Worm (Caenorhabditis elegans) whole organism, midembryonic: ENCODE data around the gene lbp-9.

Source experiments
- T22C8.4 ChIP-seq: fragments of 200-800 bp; sonication (Bioruptor generic); IDR thresholded peaks from 2 replicates; pipeline ENCODE4 v1.3.6; 2022; ENCODE audit warnings: missing genetic modification characterization, missing compliant biosample characterization
- cog-1 ChIP-seq: sonication (generic microtip); optimal IDR thresholded peaks from 2 replicates; lab custom pipeline; 2016; ENCODE audit warnings: missing genetic modification characterization, missing compliant biosample characterization
- flt-1 ChIP-seq: fragments of 200-800 bp; sonication (Bioruptor generic); IDR thresholded peaks from 2 replicates; pipeline ENCODE4 v1.3.6; 2022; ENCODE audit warnings: missing genetic modification characterization, missing compliant biosample characterization
- med-1 ChIP-seq: sonication (generic microtip); optimal IDR thresholded peaks from 2 replicates; lab custom pipeline; 2017; ENCODE audit warnings: missing genetic modification characterization, mild to moderate bottlenecking, missing compliant biosample characterization, antibody characterized with exemption, missing genetic modification reagents; ENCODE audit not compliant: insufficient read depth
- ref-1 ChIP-seq: fragments of 200-800 bp; sonication (Bioruptor generic); conservative IDR thresholded peaks from 2 replicates; pipeline ENCODE4 v1.3.6; 2022; ENCODE audit warnings: missing genetic modification reagents, missing genetic modification characterization, missing compliant biosample characterization
- ztf-29 ChIP-seq: fragments of 200-800 bp; sonication (Bioruptor generic); IDR thresholded peaks from 2 replicates; pipeline ENCODE4 v1.3.6; 2022; ENCODE audit warnings: missing genetic modification reagents, missing genetic modification characterization, missing compliant biosample characterization

- TF ChIP-seq cog-1 (tag; lab: Kevin White, UChicago) (no peak), ztf-29 (GFP tag; lab: Robert Waterston, UW) (no peak), ref-1 (GFP tag; lab: Robert Waterston, UW) (no peak), med-1 (GFP tag; lab: Kevin White, UChicago) (no peak), flt-1 (GFP tag; lab: Robert Waterston, UW) (no peak), T22C8.4 (GFP tag; lab: Robert Waterston, UW) (no peak)
Observed at ce11 chrV:2053509-2053908, 14.7 kb upstream of the lbp-9 start, which contains the start of gene comt-5.
